Worm (Caenorhabditis elegans) whole organism, L1 larva: ENCODE measurements around the gene his-1.

Experiments
- C04F5.9 ChIP-seq: sonication (generic microtip); optimal IDR thresholded peaks from 2 replicates; lab custom pipeline; 2016; ENCODE audit warnings: missing genetic modification characterization, missing compliant biosample characterization
- C16A3.4 ChIP-seq: fragments of 150-350 bp; optimal IDR thresholded peaks from 2 replicates; lab custom pipeline; 2014; ENCODE audit warnings: missing biosample characterization, missing genetic modification characterization
- C34B4.2 ChIP-seq: sonication (generic microtip); optimal IDR thresholded peaks from 2 replicates; lab custom pipeline; 2017; ENCODE audit warnings: mild to moderate bottlenecking, missing genetic modification characterization, missing compliant biosample characterization
- Y116A8C.19 ChIP-seq: sonication (generic microtip); optimal IDR thresholded peaks from 2 replicates; lab custom pipeline; 2016; ENCODE audit warnings: missing compliant biosample characterization, missing genetic modification characterization, borderline replicate concordance
- alr-1 ChIP-seq: fragments of 200-800 bp; sonication (Bioruptor generic); optimal IDR thresholded peaks from 2 replicates; lab custom pipeline; 2018; ENCODE audit warnings: borderline replicate concordance, mild to moderate bottlenecking, missing genetic modification characterization, missing compliant biosample characterization
- aly-2 ChIP-seq: fragments of 150-350 bp; optimal IDR thresholded peaks from 2 replicates; lab custom pipeline; 2014; ENCODE audit warnings: missing biosample characterization, missing genetic modification characterization
- ama-1 ChIP-seq: fragments of 150-350 bp; optimal IDR thresholded peaks from 2 replicates; lab custom pipeline; 2014
- blmp-1 ChIP-seq: fragments of 150-350 bp; optimal IDR thresholded peaks from 2 replicates; lab custom pipeline; 2014; ENCODE audit warnings: missing biosample characterization, missing genetic modification characterization
- ceh-63 ChIP-seq: fragments of 200-800 bp; sonication (Bioruptor generic); optimal IDR thresholded peaks from 2 replicates; lab custom pipeline; 2018; ENCODE audit warnings: mild to moderate bottlenecking, missing genetic modification characterization, missing compliant biosample characterization
- ceh-90 ChIP-seq: sonication (generic microtip); optimal IDR thresholded peaks from 2 replicates; lab custom pipeline; 2016; ENCODE audit warnings: missing genetic modification characterization, missing compliant biosample characterization
- dpl-1 ChIP-seq, 3 experiments: fragments of 150-350 bp in 2 of 3; sonication (generic microtip) in 1 of 3; optimal IDR thresholded peaks; 2 replicates each; lab custom pipeline; 2014 to 2017; ENCODE audit warnings: missing biosample characterization in 3 of 3, missing genetic modification characterization in 3 of 3, missing genetic modification reagents in 3 of 3
- efl-3 ChIP-seq: fragments of 200-800 bp; sonication (Bioruptor generic); optimal IDR thresholded peaks from 2 replicates; lab custom pipeline; 2018; ENCODE audit warnings: mild to moderate bottlenecking, missing genetic modification characterization, missing compliant biosample characterization
- egl-27 ChIP-seq, 2 experiments: fragments of 150-350 bp in 1 of 2; sonication (generic microtip); optimal IDR thresholded peaks; 3 replicates each; lab custom pipeline; 2017 to 2018; ENCODE audit warnings: missing biosample characterization in 2 of 2, missing genetic modification characterization in 2 of 2, missing genetic modification reagents in 2 of 2
- elt-3 ChIP-seq, 6 experiments: fragments of 150-350 bp in 1 of 6; sonication (generic microtip); optimal IDR thresholded peaks; 2 replicates each; lab custom pipeline; 2017 to 2018; ENCODE audit warnings: missing biosample characterization in 6 of 6, missing genetic modification characterization in 6 of 6, inconsistent platforms in 1 of 6
- fkh-10 ChIP-seq: sonication (generic microtip); optimal IDR thresholded peaks from 2 replicates; lab custom pipeline; 2017; ENCODE audit warnings: missing biosample characterization, missing genetic modification reagents, missing genetic modification characterization
- fkh-8 ChIP-seq: sonication (generic microtip); optimal IDR thresholded peaks from 2 replicates; lab custom pipeline; 2016; ENCODE audit warnings: mild to moderate bottlenecking, missing genetic modification characterization, missing compliant biosample characterization
- grh-1 ChIP-seq: fragments of 200-800 bp; sonication (Bioruptor generic); IDR thresholded peaks from 2 replicates; pipeline ENCODE4 v1.3.6; 2022; ENCODE audit warnings: missing genetic modification reagents, missing genetic modification characterization, missing compliant biosample characterization
- hlh-4 ChIP-seq: sonication (generic microtip); optimal IDR thresholded peaks from 2 replicates; lab custom pipeline; 2016; ENCODE audit warnings: mild to moderate bottlenecking, missing genetic modification characterization, missing compliant biosample characterization
- hpl-2 ChIP-seq: fragments of 150-350 bp; optimal IDR thresholded peaks from 2 replicates; lab custom pipeline; 2014; ENCODE audit warnings: missing biosample characterization, missing genetic modification reagents, missing genetic modification characterization
- irx-1 ChIP-seq: sonication (generic microtip); optimal IDR thresholded peaks from 2 replicates; lab custom pipeline; 2016; ENCODE audit warnings: missing genetic modification characterization, missing compliant biosample characterization
- isw-1 ChIP-seq: fragments of 200-800 bp; sonication (Bioruptor generic); IDR thresholded peaks from 2 replicates; pipeline ENCODE4 v1.3.6; 2022; ENCODE audit warnings: missing genetic modification characterization, missing compliant biosample characterization
- jun-1 ChIP-seq: fragments of 150-350 bp; optimal IDR thresholded peaks from 2 replicates; lab custom pipeline; 2014; ENCODE audit warnings: missing biosample characterization, missing genetic modification reagents, missing genetic modification characterization
- lin-14 ChIP-seq: fragments of 200-800 bp; sonication (Bioruptor generic); optimal IDR thresholded peaks from 2 replicates; lab custom pipeline; 2018; ENCODE audit warnings: mild to moderate bottlenecking, missing genetic modification characterization, moderate library complexity, missing compliant biosample characterization
- lin-39 ChIP-seq: fragments of 150-350 bp; optimal IDR thresholded peaks from 2 replicates; lab custom pipeline; 2014; ENCODE audit warnings: missing biosample characterization, missing genetic modification reagents, missing genetic modification characterization
- lir-3 ChIP-seq: sonication (generic microtip); optimal IDR thresholded peaks from 2 replicates; lab custom pipeline; 2016; ENCODE audit warnings: mild to moderate bottlenecking, missing genetic modification characterization, moderate library complexity, missing compliant biosample characterization; ENCODE audit not compliant: poor library complexity
- lsy-2 ChIP-seq, 2 experiments: fragments of 150-350 bp; optimal IDR thresholded peaks; 2 replicates each; lab custom pipeline; 2014; ENCODE audit warnings: missing biosample characterization in 2 of 2, missing genetic modification characterization in 2 of 2
- mdl-1 ChIP-seq, 2 experiments: fragments of 150-350 bp; optimal IDR thresholded peaks; 2 replicates each; lab custom pipeline; 2014 to 2017; ENCODE audit warnings: missing biosample characterization in 2 of 2, missing genetic modification characterization in 2 of 2, inconsistent platforms in 1 of 2
- mef-2 ChIP-seq: fragments of 150-350 bp; optimal IDR thresholded peaks from 2 replicates; lab custom pipeline; 2014; ENCODE audit warnings: missing biosample characterization, missing genetic modification characterization
- nhr-12 ChIP-seq: sonication (generic microtip); optimal IDR thresholded peaks from 2 replicates; lab custom pipeline; 2017; ENCODE audit warnings: missing biosample characterization, missing genetic modification characterization
- nhr-85 ChIP-seq: sonication (generic microtip); peaks from one replicate; lab custom pipeline; 2016; ENCODE audit warnings: missing genetic modification characterization, inconsistent platforms, missing compliant biosample characterization
- nhr-90 ChIP-seq: sonication (generic microtip); optimal IDR thresholded peaks from 2 replicates; lab custom pipeline; 2016; ENCODE audit warnings: mild to moderate bottlenecking, missing genetic modification characterization, missing compliant biosample characterization; ENCODE audit not compliant: poor library complexity
- rnt-1 ChIP-seq: sonication (generic microtip); optimal IDR thresholded peaks from 2 replicates; lab custom pipeline; 2016; ENCODE audit warnings: mild to moderate bottlenecking, missing genetic modification characterization, moderate library complexity, missing compliant biosample characterization
- sox-4 ChIP-seq: sonication (generic microtip); optimal IDR thresholded peaks from 2 replicates; lab custom pipeline; 2016; ENCODE audit warnings: missing genetic modification characterization, missing compliant biosample characterization
- sup-37 ChIP-seq: fragments of 200-800 bp; sonication (Bioruptor generic); optimal IDR thresholded peaks from 2 replicates; lab custom pipeline; 2018; ENCODE audit warnings: mild to moderate bottlenecking, missing genetic modification characterization, missing compliant biosample characterization
- swsn-7 ChIP-seq: sonication (generic microtip); optimal IDR thresholded peaks from 2 replicates; lab custom pipeline; 2016; ENCODE audit warnings: missing genetic modification characterization, missing compliant biosample characterization
- tbx-2 ChIP-seq: sonication (generic microtip); optimal IDR thresholded peaks from 2 replicates; lab custom pipeline; 2016; ENCODE audit warnings: missing genetic modification characterization, missing compliant biosample characterization
- unc-130 ChIP-seq: fragments of 150-350 bp; optimal IDR thresholded peaks from 2 replicates; lab custom pipeline; 2017; ENCODE audit warnings: missing biosample characterization, missing genetic modification characterization, inconsistent platforms
- unc-62 ChIP-seq: fragments of 150-350 bp; optimal IDR thresholded peaks from 2 replicates; lab custom pipeline; 2014; ENCODE audit warnings: missing biosample characterization, missing genetic modification reagents, missing genetic modification characterization
- unc-86 ChIP-seq: sonication (generic microtip); optimal IDR thresholded peaks from 2 replicates; lab custom pipeline; 2016; ENCODE audit warnings: missing genetic modification characterization, missing compliant biosample characterization
- vab-15 ChIP-seq: sonication (generic microtip); optimal IDR thresholded peaks from 2 replicates; lab custom pipeline; 2017; ENCODE audit warnings: missing genotype, mild to moderate bottlenecking, missing genetic modification characterization, missing compliant biosample characterization
- xbp-1 ChIP-seq: sonication (generic microtip); optimal IDR thresholded peaks from 2 replicates; lab custom pipeline; 2016; ENCODE audit warnings: missing genetic modification characterization, missing compliant biosample characterization
- zag-1 ChIP-seq: fragments of 150-350 bp; optimal IDR thresholded peaks from 2 replicates; lab custom pipeline; 2014; ENCODE audit warnings: missing biosample characterization, missing genetic modification characterization
- ztf-4 ChIP-seq: fragments of 150-350 bp; optimal IDR thresholded peaks from 2 replicates; lab custom pipeline; 2014; ENCODE audit warnings: missing biosample characterization, missing genetic modification characterization

Gene his-1

ce11 chrV:16047508-16047907, 5.2 kb downstream of the his-1 start, which contains the start of gene str-198:
str-198 (plus strand) TSS chrV:16047808.
- TF ChIP-seq egl-27 (tag; optimal IDR thresholded peaks at IDR 0.05; lab: Kevin White, UChicago): no peak
- TF ChIP-seq sox-4 (tag; lab: Kevin White, UChicago): no peak
- no peak for TF ChIP-seq ceh-90
- TF ChIP-seq C34B4.2 (tag; lab: Kevin White, UChicago): no peak
- no peak for TF ChIP-seq zag-1 (tag; lab: Kevin White, UChicago)
- TF ChIP-seq nhr-12 (tag; lab: Kevin White, UChicago): no peak
- TF ChIP-seq ceh-63 (GFP tag; lab: Kevin White, UChicago): no peak
- no peak for TF ChIP-seq unc-130 (tag; lab: Kevin White, UChicago)
- TF ChIP-seq unc-86 (tag; lab: Kevin White, UChicago): no peak

- TF ChIP-seq dpl-1 (GFP tag; optimal IDR thresholded peaks at IDR 0.05; lab: Kevin White, UChicago) (no peak), C16A3.4 (tag; lab: Kevin White, UChicago) (no peak), C04F5.9 (tag; lab: Kevin White, UChicago) (no peak), fkh-10 (GFP tag; lab: Kevin White, UChicago) (no peak), tbx-2 (tag; lab: Kevin White, UChicago) (no peak), isw-1 (GFP tag; lab: Robert Waterston, UW) (no peak), C34B4.2 (tag; lab: Kevin White, UChicago) (no peak), swsn-7 (tag; lab: Kevin White, UChicago) (no peak), aly-2 (tag; lab: Kevin White, UChicago) (no peak), lin-14 (no peak), fkh-8 (no peak), xbp-1 (tag; lab: Kevin White, UChicago) (no peak), lir-3 (tag; lab: Kevin White, UChicago) (no peak), irx-1 (tag; lab: Kevin White, UChicago) (no peak), mef-2 (tag; lab: Kevin White, UChicago) (no peak), sox-4 (tag; lab: Kevin White, UChicago) (no peak), nhr-85 (no peak), lin-39 (tag; lab: Kevin White, UChicago) (no peak)
Observed at ce11 chrV:16049177-16049576, 6.9 kb downstream of the his-1 start, which contains the start of gene best-12. best-12 (plus strand) TSS chrV:16049477.

- TF ChIP-seq sox-4 (tag; lab: Kevin White, UChicago) (no peak), sup-37 (GFP tag; lab: Kevin White, UChicago) (no peak), ama-1 (no peak), fkh-8 (no peak), nhr-90 (tag; lab: Kevin White, UChicago) (no peak), irx-1 (tag; lab: Kevin White, UChicago) (no peak), egl-27 (tag; optimal IDR thresholded peaks at IDR 0.05; lab: Kevin White, UChicago) (no peak)
Observed at ce11 chrV:16053373-16053772, 11.1 kb downstream of the his-1 start, which contains the start of gene F14H3.3. F14H3.3 (minus strand) TSS chrV:16053473.

- TF ChIP-seq dpl-1 (GFP tag; optimal IDR thresholded peaks at IDR 0.05; lab: Kevin White, UChicago) (no peak), isw-1 (GFP tag; lab: Robert Waterston, UW) (no peak), lsy-2 (tag; optimal IDR thresholded peaks at IDR 0.05; lab: Kevin White, UChicago) (no peak), hlh-4 (no peak), blmp-1 (no peak), unc-62 (GFP tag; lab: Kevin White, UChicago) (no peak), lin-39 (tag; lab: Kevin White, UChicago) (no peak), aly-2 (tag; lab: Kevin White, UChicago) (no peak), jun-1 (tag; lab: Kevin White, UChicago) (no peak), ztf-4 (tag; lab: Kevin White, UChicago) (no peak), rnt-1 (tag; lab: Kevin White, UChicago) (no peak), vab-15 (tag; lab: Kevin White, UChicago) (no peak), elt-3 (tag; optimal IDR thresholded peaks at IDR 0.05; lab: Kevin White, UChicago) (no peak), nhr-85 (no peak), efl-3 (GFP tag; lab: Kevin White, UChicago) (no peak), mdl-1 (tag; optimal IDR thresholded peaks at IDR 0.05; lab: Kevin White, UChicago) (no peak), Y116A8C.19 (tag; lab: Kevin White, UChicago) (no peak), grh-1 (no peak), alr-1 (tag; lab: Kevin White, UChicago) (no peak), hpl-2 (no peak)
Observed at ce11 chrV:16055031-16055430, 12.7 kb downstream of the his-1 start, which contains the start of gene F14H3.4. F14H3.4 (minus strand) TSS chrV:16055072.
